Worm (Caenorhabditis elegans): ENCODE measurements around the gene srab-14.

ce11 chrII:7534369-7534768 lies 35.1 kb upstream of the srab-14 start, which contains the start of gene wrt-10:
- TF ChIP-seq ztf-23 (GFP tag; IDR thresholded peaks at IDR 0.05) (no peak), flt-1 (GFP tag; IDR thresholded peaks at IDR 0.05) (no peak), med-1 (GFP tag; optimal IDR thresholded peaks at IDR 0.05; ENCODE audit: insufficient read depth) (no peak), T22C8.4 (GFP tag; IDR thresholded peaks at IDR 0.05) (no peak), ref-1 (GFP tag; conservative IDR thresholded peaks at IDR 0.05) (no peak), klf-2 (GFP tag; conservative IDR thresholded peaks at IDR 0.05) (no peak), ztf-29 (GFP tag; IDR thresholded peaks at IDR 0.05) (no peak), cog-1 (tag; optimal IDR thresholded peaks at IDR 0.05) (no peak)

Data from whole organism, midembryonic.